Fruit fly (Drosophila melanogaster): ENCODE measurements around the gene pnr.

DNA sequence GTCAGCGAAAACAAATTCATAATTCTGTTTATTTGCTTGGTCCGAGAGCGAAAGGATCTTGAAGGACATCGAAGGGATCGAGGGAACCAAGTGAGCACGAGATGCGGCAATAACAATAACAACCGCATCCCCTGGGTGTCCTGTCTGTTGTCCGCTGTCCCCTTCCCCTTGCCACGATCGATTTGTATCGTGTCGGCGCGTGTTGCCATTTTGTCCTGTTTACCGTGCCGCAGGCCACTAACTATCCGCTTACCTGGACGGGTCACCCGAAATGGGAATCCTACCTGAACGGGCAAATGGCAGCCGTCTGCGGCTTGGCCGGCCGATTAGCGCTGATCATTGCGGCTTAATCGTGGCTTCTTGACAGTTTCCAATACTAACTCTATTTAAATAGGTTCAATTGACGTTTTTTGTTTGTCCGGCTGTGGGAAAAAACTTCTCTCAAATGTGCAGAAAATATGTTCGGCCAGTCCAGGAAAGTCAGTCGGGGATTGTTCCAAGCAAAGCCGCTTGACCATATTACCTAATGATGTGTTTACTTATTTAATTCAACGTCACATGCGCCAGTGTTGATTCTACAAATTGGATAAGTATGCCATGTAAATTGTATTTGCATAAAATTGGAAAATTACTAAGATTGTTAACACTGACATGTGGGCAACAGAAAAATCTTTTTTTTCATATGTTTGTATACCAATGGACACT lies 36.5 kb upstream of the pnr start:
- TF ChIP-seq h (GFP tag; optimal IDR thresholded peaks at IDR 0.05) (no peak), woc (GFP tag; optimal IDR thresholded peaks at IDR 0.05) (no peak), Dfd (GFP tag; optimal IDR thresholded peaks at IDR 0.05) (no peak), Dif (GFP tag; optimal IDR thresholded peaks at IDR 0.05; ENCODE audit: partially characterized antibody) (no peak), Hnf4 (GFP tag; optimal IDR thresholded peaks at IDR 0.05) (no peak), foxo (GFP tag; optimal IDR thresholded peaks at IDR 0.05) (no peak), CG9705 (GFP tag; optimal IDR thresholded peaks at IDR 0.05) (no peak), lola (GFP tag; optimal IDR thresholded peaks at IDR 0.05) (no peak), dsf (GFP tag; optimal IDR thresholded peaks at IDR 0.05; ENCODE audit: borderline replicate concordance) (no peak), GATAd (GFP tag; optimal IDR thresholded peaks at IDR 0.05) (no peak), dmrt93B (GFP tag; optimal IDR thresholded peaks at IDR 0.05) (no peak)
